Fruit fly (Drosophila melanogaster): Measurements from ENCODE around the gene CG6310.

Gene CG6310

DNA sequence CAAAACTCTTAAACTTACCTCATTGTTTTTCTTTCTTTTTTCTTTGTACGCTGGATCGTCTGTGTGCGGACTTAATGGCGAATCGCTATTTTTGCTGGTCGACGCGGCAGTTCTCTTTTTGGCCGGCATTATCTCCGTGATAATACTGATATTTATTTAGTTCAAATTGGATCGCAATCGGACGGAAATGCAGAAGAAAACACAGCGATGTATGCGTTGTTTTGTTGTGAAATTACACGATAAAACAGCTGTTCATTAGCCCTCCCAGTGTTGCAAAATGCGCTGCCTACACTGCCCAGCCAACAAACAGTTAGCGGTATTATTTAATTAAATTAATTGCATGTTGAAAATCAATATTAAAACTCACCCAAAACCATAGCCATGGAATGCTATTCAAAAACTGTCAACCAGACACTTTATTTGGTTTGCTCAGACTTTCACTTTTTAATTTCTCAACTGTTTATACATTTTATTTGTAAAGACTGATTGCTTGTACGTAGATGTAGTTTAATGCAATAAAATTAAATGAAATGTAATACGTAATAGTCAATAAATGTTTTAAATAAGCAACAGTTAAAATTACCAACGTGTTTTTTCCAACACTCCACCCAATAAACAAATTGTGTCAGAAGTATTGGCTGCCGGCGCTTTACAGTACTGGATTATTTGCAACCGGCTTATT is 28.5 kb upstream of the CG6310 start, which contains the start of the genes Irbp18 and APP-BP1 (continued):
- peak; percentile 81 for TF ChIP-seq fd64A (GFP tag; optimal IDR thresholded peaks at IDR 0.05)
- TF ChIP-seq Trl (optimal IDR thresholded peaks at IDR 0.05), result no peak
- TF ChIP-seq Trl (GFP tag; optimal IDR thresholded peaks at IDR 0.05), result peak; percentile 92
- TF ChIP-seq CG1792 (GFP tag; optimal IDR thresholded peaks at IDR 0.05), result peak; percentile 91
- TF ChIP-seq CG18476 (GFP tag; optimal IDR thresholded peaks at IDR 0.05), result peak; percentile 96
- peak; percentile 72 for TF ChIP-seq sens-2 (GFP tag; IDR thresholded peaks at IDR 0.05)
- no peak for TF ChIP-seq Dll (GFP tag; IDR thresholded peaks at IDR 0.05; ENCODE audit: partially characterized antibody)
- TF ChIP-seq Adf1 (GFP tag; IDR thresholded peaks at IDR 0.05), result peak; percentile 72
- TF ChIP-seq Fer1 (GFP tag; optimal IDR thresholded peaks at IDR 0.05), result peak; percentile 94
- peak; percentile 61 for TF ChIP-seq Nf-YA (GFP tag; IDR thresholded peaks at IDR 0.05)
- peak; percentile 59; the same call in 1 of the 2 replicates for TF ChIP-seq CG10959 (GFP tag; IDR thresholded peaks at IDR 0.05)
- peak; percentile 25 for TF ChIP-seq zf30C (GFP tag; optimal IDR thresholded peaks at IDR 0.05)
- peak; percentile 94 for TF ChIP-seq maf-S (GFP tag; optimal IDR thresholded peaks at IDR 0.05)
- peak; percentile 83 for TF ChIP-seq CrebB (tag; optimal IDR thresholded peaks at IDR 0.05)
- TF ChIP-seq D (optimal IDR thresholded peaks at IDR 0.05), result no peak
- peak; percentile 92 for TF ChIP-seq D (GFP tag; optimal IDR thresholded peaks at IDR 0.05)
- TF ChIP-seq hb (GFP tag; IDR thresholded peaks at IDR 0.05; ENCODE audit: partially characterized antibody), result no peak
- TF ChIP-seq CG14860 (GFP tag; IDR thresholded peaks at IDR 0.05; ENCODE audit: partially characterized antibody), result no peak
- no peak for TF ChIP-seq vnd (GFP tag; IDR thresholded peaks at IDR 0.05; ENCODE audit: partially characterized antibody)
- peak; percentile 50 for TF ChIP-seq CG14965 (GFP tag; optimal IDR thresholded peaks at IDR 0.05; ENCODE audit: borderline replicate concordance)
- peak; percentile 36; the same call in 1 of the 2 replicates for TF ChIP-seq Doc2 (GFP tag; IDR thresholded peaks at IDR 0.05)
- no peak for TF ChIP-seq yki (optimal IDR thresholded peaks at IDR 0.05)
- peak; percentile 86 for TF ChIP-seq dm (GFP tag; optimal IDR thresholded peaks at IDR 0.05)
- peak; percentile 58; the same call in 1 of the 2 replicates for TF ChIP-seq Gsc (GFP tag; IDR thresholded peaks at IDR 0.05)
- peak; percentile 95 for TF ChIP-seq CG4854 (GFP tag; optimal IDR thresholded peaks at IDR 0.05)
- peak; percentile 68 for TF ChIP-seq stwl (tag; optimal IDR thresholded peaks at IDR 0.05)
- 0 out of 3 replicates have a peak, but pooled peaks have one; percentile 27 for TF ChIP-seq z (GFP tag; IDR thresholded peaks at IDR 0.05)
- TF ChIP-seq Tbp (GFP tag; optimal IDR thresholded peaks at IDR 0.05), result no peak
- peak; percentile 92 to 95 for TF ChIP-seq crp (GFP tag; optimal IDR thresholded peaks at IDR 0.05)
- TF ChIP-seq Sox100B (GFP tag; optimal IDR thresholded peaks at IDR 0.05), result peak; percentile 94
- TF ChIP-seq Abd-B (GFP tag; optimal IDR thresholded peaks at IDR 0.05), result peak; percentile 94
- peak; percentile 96 for TF ChIP-seq CG4424 (GFP tag; optimal IDR thresholded peaks at IDR 0.05)
- peak; percentile 90 for TF ChIP-seq Dbx (GFP tag; IDR thresholded peaks at IDR 0.05)
- TF ChIP-seq CG14667 (GFP tag; IDR thresholded peaks at IDR 0.05), result peak; percentile 66
- TF ChIP-seq CG3163 (GFP tag; optimal IDR thresholded peaks at IDR 0.05), result peak; percentile 80
- peak; percentile 93 for TF ChIP-seq CG18262 (tag; optimal IDR thresholded peaks at IDR 0.05)
- TF ChIP-seq wek (GFP tag; optimal IDR thresholded peaks at IDR 0.05), result peak; percentile 70
- peak; percentile 98 for TF ChIP-seq CG10267 (tag; optimal IDR thresholded peaks at IDR 0.05)
- peak; percentile 78 for TF ChIP-seq CG10274 (GFP tag; optimal IDR thresholded peaks at IDR 0.05)
- peak; percentile 95 for TF ChIP-seq CG18619 (GFP tag; optimal IDR thresholded peaks at IDR 0.05)
- TF ChIP-seq sr (GFP tag; IDR thresholded peaks at IDR 0.05), result 0 out of 3 replicates have a peak, but pooled peaks have one; percentile 25
- no peak; the same call in 2 of the 3 replicates for TF ChIP-seq CG6791 (GFP tag; IDR thresholded peaks at IDR 0.05; ENCODE audit: partially characterized antibody)
- peak; percentile 76 for TF ChIP-seq Jarid2 (GFP tag; optimal IDR thresholded peaks at IDR 0.05)
- peak; percentile 88 for TF ChIP-seq ERR (GFP tag; optimal IDR thresholded peaks at IDR 0.05)
- no peak for TF ChIP-seq cad (GFP tag; optimal IDR thresholded peaks at IDR 0.05)
- peak; percentile 88 for TF ChIP-seq dysf (GFP tag; IDR thresholded peaks at IDR 0.05)
- TF ChIP-seq E2f2 (GFP tag; IDR thresholded peaks at IDR 0.05), result peak; percentile 63
- no peak for TF ChIP-seq CG16813 (GFP tag; IDR thresholded peaks at IDR 0.05; ENCODE audit: partially characterized antibody)
- peak; percentile 96 for TF ChIP-seq nmo (GFP tag; optimal IDR thresholded peaks at IDR 0.05)
- TF ChIP-seq tin (GFP tag; optimal IDR thresholded peaks at IDR 0.05), result peak; percentile 94
